Worm (Caenorhabditis elegans) whole organism, young adult: ENCODE measurements around the gene EGAP1.5.

ENCODE experiments used
- F22D6.2 ChIP-seq: sonication (generic microtip); optimal IDR thresholded peaks from 2 replicates; lab custom pipeline; 2016; ENCODE audit warnings: mild to moderate bottlenecking, missing genetic modification characterization, missing compliant biosample characterization
- F39B2.1 ChIP-seq: fragments of 200-800 bp; sonication (Bioruptor generic); IDR thresholded peaks from 2 replicates; pipeline ENCODE4 v1.3.6; 2022; ENCODE audit warnings: missing genetic modification reagents, missing genetic modification characterization, missing compliant biosample characterization
- F49E8.2 ChIP-seq: sonication (generic microtip); optimal IDR thresholded peaks from 3 replicates; lab custom pipeline; 2017; ENCODE audit warnings: missing genetic modification characterization, mild to moderate bottlenecking, missing compliant biosample characterization, antibody characterized with exemption, moderate library complexity; ENCODE audit not compliant: insufficient read depth
- F52B5.7 ChIP-seq: sonication (generic microtip); optimal IDR thresholded peaks from 2 replicates; lab custom pipeline; 2016; ENCODE audit warnings: mild to moderate bottlenecking, missing genetic modification characterization, missing compliant biosample characterization
- K11D2.4 ChIP-seq: fragments of 200-800 bp; sonication (Bioruptor generic); IDR thresholded peaks from 2 replicates; pipeline ENCODE4 v1.3.6; 2022; ENCODE audit warnings: missing genetic modification reagents, missing genetic modification characterization, missing compliant biosample characterization
- aptf-2 ChIP-seq: fragments of 200-800 bp; sonication (Bioruptor generic); conservative IDR thresholded peaks from 2 replicates; pipeline ENCODE4 v1.3.6; 2022; ENCODE audit warnings: missing genetic modification reagents, missing genetic modification characterization, missing compliant biosample characterization
- aptf-3 ChIP-seq: fragments of 200-800 bp; sonication (Bioruptor generic); IDR thresholded peaks from 2 replicates; pipeline ENCODE4 v1.3.6; 2022; ENCODE audit warnings: missing genetic modification characterization, missing compliant biosample characterization
- attf-5 ChIP-seq: fragments of 200-800 bp; sonication (Bioruptor generic); optimal IDR thresholded peaks from 2 replicates; lab custom pipeline; 2018; ENCODE audit warnings: mild to moderate bottlenecking, missing genetic modification characterization, missing compliant biosample characterization
- bed-1 ChIP-seq: fragments of 200-800 bp; sonication (Bioruptor generic); IDR thresholded peaks from 2 replicates; pipeline ENCODE4 v1.3.6; 2022; ENCODE audit warnings: missing genetic modification reagents, missing genetic modification characterization, missing compliant biosample characterization
- ceh-100 ChIP-seq: fragments of 200-800 bp; sonication (Bioruptor generic); IDR thresholded peaks from 2 replicates; pipeline ENCODE4 v1.3.6; 2022; ENCODE audit warnings: missing genetic modification reagents, missing genetic modification characterization, missing compliant biosample characterization
- ceh-40 ChIP-seq: fragments of 200-800 bp; sonication (Bioruptor generic); IDR thresholded peaks from 2 replicates; pipeline ENCODE4 v1.3.6; 2022; ENCODE audit warnings: missing genetic modification characterization, missing compliant biosample characterization
- ceh-79 ChIP-seq: sonication (generic microtip); optimal IDR thresholded peaks from 2 replicates; lab custom pipeline; 2017; ENCODE audit warnings: mild to moderate bottlenecking, missing genetic modification characterization, missing compliant biosample characterization
- chd-7 ChIP-seq: sonication (generic microtip); optimal IDR thresholded peaks from 2 replicates; lab custom pipeline; 2016; ENCODE audit warnings: mild to moderate bottlenecking, missing genetic modification characterization, moderate library complexity, missing compliant biosample characterization
- dox-1 ChIP-seq: fragments of 200-800 bp; sonication (Bioruptor generic); IDR thresholded peaks from 2 replicates; pipeline ENCODE4 v1.3.6; 2022; ENCODE audit warnings: missing genetic modification reagents, missing genetic modification characterization, missing compliant biosample characterization
- dpff-1 ChIP-seq: sonication (generic microtip); optimal IDR thresholded peaks from 2 replicates; lab custom pipeline; 2017; ENCODE audit warnings: mild to moderate bottlenecking, missing genetic modification characterization, missing compliant biosample characterization
- egl-44 ChIP-seq: fragments of 200-800 bp; sonication (Bioruptor generic); IDR thresholded peaks from 2 replicates; pipeline ENCODE4 v1.3.6; 2022; ENCODE audit warnings: missing genetic modification reagents, missing genetic modification characterization, missing compliant biosample characterization
- fkh-3 ChIP-seq: sonication (generic microtip); optimal IDR thresholded peaks from 2 replicates; lab custom pipeline; 2016; ENCODE audit warnings: mild to moderate bottlenecking, missing genetic modification characterization, missing compliant biosample characterization
- hmg-1.2 ChIP-seq: fragments of 200-800 bp; sonication (Bioruptor generic); IDR thresholded peaks from 2 replicates; pipeline ENCODE4 v1.3.6; 2022; ENCODE audit warnings: missing genetic modification reagents, missing genetic modification characterization, missing compliant biosample characterization
- hmg-20 ChIP-seq: fragments of 200-800 bp; sonication (Bioruptor generic); IDR thresholded peaks from 2 replicates; pipeline ENCODE4 v1.3.6; 2022; ENCODE audit warnings: missing genetic modification reagents, missing genetic modification characterization, missing compliant biosample characterization
- hrde-1 ChIP-seq: sonication (generic microtip); optimal IDR thresholded peaks from 2 replicates; lab custom pipeline; 2016; ENCODE audit warnings: missing genetic modification characterization, mild to moderate bottlenecking, missing compliant biosample characterization, moderate library complexity, missing genotype, missing genetic modification reagents, borderline replicate concordance
- let-526 ChIP-seq: fragments of 200-800 bp; sonication (Bioruptor generic); IDR thresholded peaks from 2 replicates; pipeline ENCODE4 v1.3.6; 2022; ENCODE audit warnings: missing genetic modification reagents, missing genetic modification characterization, missing compliant biosample characterization
- let-607 ChIP-seq, 2 experiments: fragments of 200-800 bp in 1 of 2; sonication (Bioruptor generic) in 1 of 2; sonication (generic microtip) in 1 of 2; optimal IDR thresholded peaks; 2 replicates each; lab custom pipeline; 2016 to 2018; ENCODE audit warnings: mild to moderate bottlenecking in 2 of 2, missing compliant biosample characterization in 2 of 2, missing genetic modification characterization in 2 of 2, moderate library complexity in 2 of 2, missing genotype in 1 of 2
- lin-26 ChIP-seq: fragments of 200-800 bp; sonication (Bioruptor generic); IDR thresholded peaks from 2 replicates; pipeline ENCODE4 v1.3.6; 2022; ENCODE audit warnings: missing genetic modification reagents, missing genetic modification characterization, missing compliant biosample characterization
- lin-40 ChIP-seq: sonication (generic microtip); optimal IDR thresholded peaks from 2 replicates; lab custom pipeline; 2016; ENCODE audit warnings: missing genetic modification characterization, mild to moderate bottlenecking, missing compliant biosample characterization, missing genotype, missing genetic modification reagents
- lsl-1 ChIP-seq: fragments of 200-800 bp; sonication (Bioruptor generic); optimal IDR thresholded peaks from 2 replicates; lab custom pipeline; 2018; ENCODE audit warnings: mild to moderate bottlenecking, missing genetic modification characterization, moderate library complexity, missing compliant biosample characterization
- madf-10 ChIP-seq: sonication (generic microtip); optimal IDR thresholded peaks from 2 replicates; lab custom pipeline; 2016; ENCODE audit warnings: mild to moderate bottlenecking, missing genetic modification characterization, missing compliant biosample characterization
- nfya-2 ChIP-seq: fragments of 200-800 bp; sonication (Bioruptor generic); IDR thresholded peaks from 2 replicates; pipeline ENCODE4 v1.3.6; 2022; ENCODE audit warnings: missing genetic modification reagents, missing genetic modification characterization, missing compliant biosample characterization
- nhr-27 ChIP-seq: fragments of 200-800 bp; sonication (Bioruptor generic); optimal IDR thresholded peaks from 2 replicates; lab custom pipeline; 2018; ENCODE audit warnings: mild to moderate bottlenecking, missing genetic modification characterization, moderate library complexity, missing compliant biosample characterization
- nhr-80 ChIP-seq: sonication (generic microtip); optimal IDR thresholded peaks from 2 replicates; lab custom pipeline; 2016; ENCODE audit warnings: missing genetic modification characterization, missing compliant biosample characterization
- pha-4 ChIP-seq: fragments of 150-350 bp; sonication (generic microtip); optimal IDR thresholded peaks from 2 replicates; lab custom pipeline; 2014; ENCODE audit warnings: missing biosample characterization, missing genetic modification reagents, missing genetic modification characterization
- repo-1 ChIP-seq: sonication (generic microtip); optimal IDR thresholded peaks from 2 replicates; lab custom pipeline; 2017; ENCODE audit warnings: mild to moderate bottlenecking, missing genetic modification characterization, missing compliant biosample characterization
- snpc-1.3 ChIP-seq: sonication (generic microtip); optimal IDR thresholded peaks from 2 replicates; lab custom pipeline; 2017; ENCODE audit warnings: missing genetic modification characterization, mild to moderate bottlenecking, missing compliant biosample characterization, antibody characterized with exemption, moderate library complexity, missing genotype, missing genetic modification reagents; ENCODE audit not compliant: insufficient read depth
- snpc-4 ChIP-seq, 5 experiments: fragments of 150-350 bp in 1 of 5; sonication (generic microtip) in 4 of 5; optimal IDR thresholded peaks; 2 replicates each; lab custom pipeline; 2014 to 2018; ENCODE audit warnings: missing genetic modification characterization in 5 of 5, missing biosample characterization in 3 of 5, antibody characterized with exemption in 2 of 5, mild to moderate bottlenecking in 2 of 5, missing compliant biosample characterization in 2 of 5, missing genotype in 2 of 5, moderate library complexity in 2 of 5, missing genetic modification reagents in 1 of 5
- zim-3 ChIP-seq: sonication (generic microtip); optimal IDR thresholded peaks from 2 replicates; lab custom pipeline; 2017; ENCODE audit warnings: mild to moderate bottlenecking, missing genetic modification characterization, moderate library complexity, missing compliant biosample characterization
- ztf-18 ChIP-seq: sonication (generic microtip); optimal IDR thresholded peaks from 2 replicates; lab custom pipeline; 2016; ENCODE audit warnings: missing genotype, mild to moderate bottlenecking, missing genetic modification characterization, missing compliant biosample characterization
- ztf-28 ChIP-seq: fragments of 200-800 bp; sonication (Bioruptor generic); IDR thresholded peaks from 2 replicates; pipeline ENCODE4 v1.3.6; 2022; ENCODE audit warnings: missing genetic modification reagents, missing genetic modification characterization, missing compliant biosample characterization
- ztf-6 ChIP-seq: fragments of 200-800 bp; sonication (Bioruptor generic); IDR thresholded peaks from 2 replicates; pipeline ENCODE4 v1.3.6; 2022; ENCODE audit warnings: missing genetic modification reagents, missing genetic modification characterization, missing compliant biosample characterization

EGAP1.5 gene

DNA sequence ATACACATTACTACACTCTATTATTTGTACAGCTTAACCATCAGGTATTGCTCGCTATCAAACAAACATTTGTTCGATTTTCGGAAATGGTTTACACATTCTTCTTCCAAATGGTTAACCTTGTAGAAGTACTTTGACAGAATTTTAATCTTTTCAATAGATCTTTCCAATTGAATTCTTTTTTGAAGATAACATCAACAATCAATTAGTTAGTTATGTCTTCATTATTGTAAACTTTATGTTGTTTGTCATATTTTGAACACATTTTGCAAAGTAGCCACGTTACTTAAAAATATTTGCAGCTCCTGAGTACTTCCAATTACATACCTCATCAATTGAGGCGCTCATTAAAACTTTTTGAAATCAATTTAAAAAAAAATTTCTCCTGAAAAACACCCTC, 33.8 kb downstream of the EGAP1.5 start (continued):
- TF ChIP-seq madf-10 (tag; lab: Kevin White, UChicago) (no peak), repo-1 (tag; lab: Kevin White, UChicago) (no peak)
- TF ChIP-seq, all 124 proteins: peak for 0

DNA sequence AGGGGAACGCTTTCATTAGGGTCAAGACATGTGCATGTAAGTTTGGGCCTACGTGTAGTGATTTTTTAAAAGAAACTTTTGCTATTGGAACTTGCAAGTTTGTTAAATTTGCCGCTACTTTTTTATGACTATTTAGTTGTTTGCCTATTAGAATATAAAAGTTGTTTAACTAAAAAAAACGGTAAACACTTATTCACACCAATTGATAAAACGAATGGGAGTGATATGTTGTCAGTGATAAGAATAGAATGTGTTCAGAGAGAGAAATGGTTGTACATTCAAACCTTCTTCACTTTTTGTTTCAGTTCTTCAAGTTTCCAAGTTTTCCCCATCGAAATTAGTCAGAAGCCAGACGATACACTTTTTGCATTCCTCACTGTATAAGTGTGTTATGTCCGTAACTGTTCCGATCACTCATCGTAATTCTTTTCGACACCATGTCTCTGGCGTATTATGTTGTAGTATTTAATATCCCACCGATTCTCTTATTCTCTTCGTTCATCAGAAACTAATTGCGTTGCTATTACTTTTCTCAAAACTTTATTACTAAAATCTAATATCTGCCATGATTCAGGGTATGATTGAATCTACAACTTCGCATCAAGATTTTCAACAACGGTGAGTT, 34.4 kb downstream of the EGAP1.5 start, which contains the start of gene dct-6:
dct-6 (plus strand) TSS at position 575 of the 625 bp plus-strand sequence.
- TF ChIP-seq bed-1 (GFP tag; lab: Robert Waterston, UW) (no peak), attf-5 (no peak), lin-40 (no peak), fkh-3 (tag; lab: Kevin White, UChicago) (no peak), hmg-20 (GFP tag; lab: Robert Waterston, UW) (no peak), nhr-80 (tag; lab: Kevin White, UChicago) (peak; percentile 41)

DNA sequence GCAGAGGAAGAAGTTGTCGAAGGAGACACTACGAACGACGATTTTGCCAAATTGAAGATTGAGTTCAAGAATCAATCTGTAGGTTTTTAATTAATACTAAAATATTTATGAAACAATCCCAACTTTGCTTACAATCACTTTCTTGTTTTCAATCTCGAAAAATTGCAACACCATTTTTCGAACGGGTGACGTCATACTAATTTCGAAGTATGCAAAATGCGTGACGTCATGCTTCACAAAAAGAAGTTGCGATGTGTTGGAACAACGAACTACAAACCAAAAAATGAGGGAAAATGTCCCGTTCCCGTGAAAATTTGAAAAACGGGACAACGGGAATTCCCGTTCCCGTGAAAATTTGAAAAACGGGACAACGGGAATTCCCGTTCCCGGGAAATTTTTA, 36.1 kb downstream of the EGAP1.5 start:
- TF ChIP-seq nfya-2 (GFP tag; lab: Robert Waterston, UW): no peak
- TF ChIP-seq zim-3 (tag; lab: Kevin White, UChicago): no peak
- TF ChIP-seq hmg-1.2: no peak
- no peak for TF ChIP-seq F39B2.1 (GFP tag; lab: Robert Waterston, UW)
- no peak for TF ChIP-seq ceh-79 (tag; lab: Kevin White, UChicago)
- no peak for TF ChIP-seq nhr-27
- TF ChIP-seq let-607 (tag; optimal IDR thresholded peaks at IDR 0.05; lab: Kevin White, UChicago): no peak
- TF ChIP-seq lsl-1 (GFP tag; lab: Kevin White, UChicago): no peak
- TF ChIP-seq ceh-40 (GFP tag; lab: Robert Waterston, UW): no peak
- no peak for TF ChIP-seq egl-44 (GFP tag; lab: Robert Waterston, UW)
- TF ChIP-seq K11D2.4 (GFP tag; lab: Robert Waterston, UW): no peak
- TF ChIP-seq let-526: no peak
- TF ChIP-seq ceh-100 (GFP tag; lab: Robert Waterston, UW): no peak
- no peak for TF ChIP-seq ztf-18 (tag; lab: Kevin White, UChicago)
- no peak for TF ChIP-seq ztf-6 (GFP tag; lab: Robert Waterston, UW)
- no peak for TF ChIP-seq ztf-28
- no peak for TF ChIP-seq dox-1 (GFP tag; lab: Robert Waterston, UW)
- TF ChIP-seq pha-4 (tag; lab: Kevin White, UChicago): no peak

DNA sequence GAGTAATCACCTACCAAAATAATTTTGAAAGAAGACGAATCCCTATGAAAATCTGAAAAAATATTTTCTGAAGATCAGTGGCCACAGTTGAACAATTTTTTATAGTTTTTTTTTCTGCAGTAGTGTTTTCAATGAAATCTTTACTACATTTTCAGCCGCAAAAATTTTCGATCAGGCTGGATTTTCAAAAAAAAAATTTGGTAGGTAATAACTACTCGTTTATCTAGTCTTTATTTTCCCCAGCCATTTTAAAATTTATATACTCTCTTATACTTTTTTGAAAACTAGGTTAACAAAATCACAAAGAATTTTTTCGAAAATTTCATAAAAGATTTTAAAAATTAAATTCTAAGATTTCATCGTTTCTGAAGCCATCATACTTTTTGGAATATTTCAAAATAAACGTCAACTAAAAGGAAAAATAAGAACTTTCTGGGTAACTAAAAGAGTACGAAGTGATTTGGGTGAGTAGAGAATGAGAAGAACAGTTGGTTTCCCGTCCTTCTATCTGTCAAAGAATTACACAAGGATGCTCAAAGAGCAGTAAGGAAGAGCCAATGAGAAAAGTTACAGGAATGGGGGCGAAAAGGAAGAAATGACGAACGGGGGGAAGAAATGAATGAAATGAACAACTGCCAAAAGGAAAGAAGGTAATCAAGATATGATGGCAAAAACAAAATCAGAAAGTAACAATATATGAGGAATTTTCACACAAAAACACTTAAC, 43.6 kb downstream of the EGAP1.5 start, which contains the start of gene mlp-1:
mlp-1 (minus strand) TSS at position 51 of the 726 bp plus-strand sequence.
- TF ChIP-seq aptf-2 (GFP tag; lab: Robert Waterston, UW): no peak
- no peak for TF ChIP-seq chd-7 (tag; lab: Kevin White, UChicago)
- no peak for TF ChIP-seq lin-26 (GFP tag; lab: Robert Waterston, UW)
- no peak for TF ChIP-seq hrde-1
- no peak for TF ChIP-seq K11D2.4 (GFP tag; lab: Robert Waterston, UW)
- no peak for TF ChIP-seq aptf-3 (GFP tag; lab: Robert Waterston, UW)
- TF ChIP-seq snpc-4 (GFP tag; optimal IDR thresholded peaks at IDR 0.05; lab: Kevin White, UChicago): no peak
- TF ChIP-seq snpc-4 (tag; optimal IDR thresholded peaks at IDR 0.05; lab: Kevin White, UChicago): no peak
- no peak for TF ChIP-seq F49E8.2 (tag; lab: Kevin White, UChicago)
- TF ChIP-seq bed-1 (GFP tag; lab: Robert Waterston, UW): no peak
- no peak for TF ChIP-seq F22D6.2 (tag; lab: Kevin White, UChicago)
- no peak for TF ChIP-seq F52B5.7
- TF ChIP-seq let-607 (tag; optimal IDR thresholded peaks at IDR 0.05; lab: Kevin White, UChicago): no peak
- no peak for TF ChIP-seq snpc-1.3 (tag; lab: Kevin White, UChicago)
- no peak for TF ChIP-seq dpff-1 (tag; lab: Kevin White, UChicago)
